Fruit fly (Drosophila melanogaster): ENCODE measurements around the gene RnpS1.

RnpS1 gene

dm6 chr3R:9590952-9591532 lies 39.2 kb downstream of the RnpS1 start, which contains the start of the genes bocks and CG8312 (continued):
- no peak for TF ChIP-seq Fer2 (tag; optimal IDR thresholded peaks at IDR 0.05)
- peak; percentile 45 for TF ChIP-seq CG30020 (tag; optimal IDR thresholded peaks at IDR 0.05)
- TF ChIP-seq insv (GFP tag; optimal IDR thresholded peaks at IDR 0.05), result peak in 1 of 2 experiments; percentile 54
- no peak for TF ChIP-seq Mrtf (GFP tag; IDR thresholded peaks at IDR 0.05)
- no peak for TF ChIP-seq hth (optimal IDR thresholded peaks at IDR 0.05)
- TF ChIP-seq CG16779 (GFP tag; IDR thresholded peaks at IDR 0.05), result no peak
- TF ChIP-seq Bgb (GFP tag; IDR thresholded peaks at IDR 0.05; ENCODE audit: partially characterized antibody), result no peak
- TF ChIP-seq tna (GFP tag; IDR thresholded peaks at IDR 0.05; ENCODE audit: partially characterized antibody), result no peak
- TF ChIP-seq CG31388 (GFP tag; optimal IDR thresholded peaks at IDR 0.05), result no peak
- no peak for TF ChIP-seq fd64A (GFP tag; optimal IDR thresholded peaks at IDR 0.05)
- TF ChIP-seq Hr78 (GFP tag; optimal IDR thresholded peaks at IDR 0.05), result no peak
- TF ChIP-seq ems (GFP tag; optimal IDR thresholded peaks at IDR 0.05), result peak; percentile 65
- TF ChIP-seq gro (GFP tag; optimal IDR thresholded peaks at IDR 0.05), result peak; percentile 69
- no peak for TF ChIP-seq tap (tag; optimal IDR thresholded peaks at IDR 0.05)
- TF ChIP-seq CG17385 (GFP tag; optimal IDR thresholded peaks at IDR 0.05), result peak; percentile 29
- TF ChIP-seq twi (tag; optimal IDR thresholded peaks at IDR 0.05), result peak; percentile 48
- no peak for TF ChIP-seq Ssrp (tag; optimal IDR thresholded peaks at IDR 0.05)
- TF ChIP-seq zen2 (GFP tag; IDR thresholded peaks at IDR 0.05; ENCODE audit: partially characterized antibody), result no peak
- TF ChIP-seq D19A (tag; optimal IDR thresholded peaks at IDR 0.05), result no peak
- peak; percentile 31 for TF ChIP-seq CG7839 (tag; optimal IDR thresholded peaks at IDR 0.05)
- no peak for TF ChIP-seq hbn (GFP tag; IDR thresholded peaks at IDR 0.05; ENCODE audit: partially characterized antibody)
- peak; percentile 24 for TF ChIP-seq CG18599 (GFP tag; optimal IDR thresholded peaks at IDR 0.05)
- no peak for TF ChIP-seq CG32772 (GFP tag; IDR thresholded peaks at IDR 0.05)
- peak; percentile 55 for TF ChIP-seq Hsf (GFP tag; optimal IDR thresholded peaks at IDR 0.05)
- no peak for TF ChIP-seq Lpt (GFP tag; optimal IDR thresholded peaks at IDR 0.05)
- peak; percentile 79 for TF ChIP-seq nmo (GFP tag; optimal IDR thresholded peaks at IDR 0.05)
- TF ChIP-seq CG5245 (GFP tag; optimal IDR thresholded peaks at IDR 0.05), result no peak
- TF ChIP-seq CG15514 (GFP tag; optimal IDR thresholded peaks at IDR 0.05), result peak; percentile 80
- TF ChIP-seq CG10543 (GFP tag; optimal IDR thresholded peaks at IDR 0.05), result peak; percentile 67
- peak; percentile 33 for TF ChIP-seq Fer3 (tag; optimal IDR thresholded peaks at IDR 0.05)
- TF ChIP-seq CG4424 (GFP tag; optimal IDR thresholded peaks at IDR 0.05), result peak; percentile 50
- TF ChIP-seq CG8478 (optimal IDR thresholded peaks at IDR 0.05), result no peak
- TF ChIP-seq Rx (GFP tag; IDR thresholded peaks at IDR 0.05), result no peak
- no peak for TF ChIP-seq nom (GFP tag; optimal IDR thresholded peaks at IDR 0.05)
- TF ChIP-seq CG1602 (GFP tag; optimal IDR thresholded peaks at IDR 0.05), result peak; percentile 31
- TF ChIP-seq tup (GFP tag; optimal IDR thresholded peaks at IDR 0.05), result no peak
- TF ChIP-seq CG3281 (GFP tag; optimal IDR thresholded peaks at IDR 0.05), result peak; percentile 19
- no peak for TF ChIP-seq slbo (GFP tag; IDR thresholded peaks at IDR 0.05)
- peak; percentile 26 for TF ChIP-seq maf-S (GFP tag; optimal IDR thresholded peaks at IDR 0.05)
- TF ChIP-seq CG12942 (GFP tag; optimal IDR thresholded peaks at IDR 0.05), result peak; percentile 5
- peak; percentile 28 for TF ChIP-seq CG9727 (GFP tag; optimal IDR thresholded peaks at IDR 0.05)
- TF ChIP-seq Atf-2 (GFP tag; optimal IDR thresholded peaks at IDR 0.05), result peak; percentile 51
- TF ChIP-seq CG2120 (GFP tag; optimal IDR thresholded peaks at IDR 0.05), result peak; percentile 78
- no peak for TF ChIP-seq Hr39 (optimal IDR thresholded peaks at IDR 0.05)
- TF ChIP-seq CG6813 (GFP tag; optimal IDR thresholded peaks at IDR 0.05), result no peak
- no peak for TF ChIP-seq C15 (GFP tag; IDR thresholded peaks at IDR 0.05)
- TF ChIP-seq pnt (GFP tag; optimal IDR thresholded peaks at IDR 0.05), result peak; percentile 24
- peak; percentile 21 for TF ChIP-seq CG11398 (GFP tag; optimal IDR thresholded peaks at IDR 0.05)
- TF ChIP-seq CG8765 (GFP tag; IDR thresholded peaks at IDR 0.05), result no peak
- peak; percentile 88 for TF ChIP-seq CG3995 (GFP tag; optimal IDR thresholded peaks at IDR 0.05)
- TF ChIP-seq emc (GFP tag; optimal IDR thresholded peaks at IDR 0.05), result no peak
